Worm (Caenorhabditis elegans): Measurements from ENCODE around the gene egas-4.

DNA sequence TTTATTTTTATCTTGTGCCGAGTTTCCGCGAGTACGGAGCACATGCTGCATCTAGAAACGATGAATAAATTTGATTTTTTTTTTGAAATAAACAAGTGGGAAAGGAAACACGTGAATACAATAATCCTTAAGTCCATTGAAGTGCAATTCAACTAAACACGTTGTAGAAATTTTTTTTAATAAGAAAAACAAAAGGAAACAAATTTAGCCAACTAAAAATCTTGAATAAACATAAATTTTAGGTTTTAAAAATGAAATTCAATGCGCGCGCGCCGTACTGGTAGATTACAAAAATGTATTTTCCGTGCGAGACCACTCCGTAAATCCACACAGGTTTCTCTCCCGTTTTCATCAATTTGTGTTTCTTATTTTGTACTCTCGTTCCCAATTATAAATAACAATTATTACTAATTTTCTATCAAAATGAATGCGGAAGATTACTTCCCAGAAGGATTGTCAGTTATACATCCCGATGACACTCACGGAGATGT lies 24.4 kb downstream of the egas-4 start, which contains the start of the genes plk-3 and F55G1.6:
- no peak for TF ChIP-seq attf-4 (tag; optimal IDR thresholded peaks at IDR 0.05)
- no peak for TF ChIP-seq jun-1 (tag; optimal IDR thresholded peaks at IDR 0.05)
- TF ChIP-seq ama-1 (optimal IDR thresholded peaks at IDR 0.05): no peak
